Worm (Caenorhabditis elegans) whole organism, L4 larva: ENCODE measurements around the gene C54F6.12.

Source experiments
- D1046.2 ChIP-seq: fragments of 200-800 bp; sonication (Bioruptor generic); IDR thresholded peaks from 2 replicates; pipeline ENCODE4 v1.3.6; 2022; ENCODE audit warnings: missing genetic modification characterization, missing compliant biosample characterization
- ama-1 ChIP-seq: fragments of 150-350 bp; optimal IDR thresholded peaks from 2 replicates; lab custom pipeline; 2014; ENCODE audit warnings: inconsistent platforms, mixed read lengths
- lim-7 ChIP-seq: fragments of 200-800 bp; sonication (Bioruptor generic); IDR thresholded peaks from 2 replicates; pipeline ENCODE4 v1.3.6; 2022; ENCODE audit warnings: missing genetic modification characterization, missing compliant biosample characterization
- pqm-1 ChIP-seq: sonication (generic microtip); optimal IDR thresholded peaks from 2 replicates; lab custom pipeline; 2017; ENCODE audit warnings: missing biosample characterization, missing genetic modification characterization

DNA sequence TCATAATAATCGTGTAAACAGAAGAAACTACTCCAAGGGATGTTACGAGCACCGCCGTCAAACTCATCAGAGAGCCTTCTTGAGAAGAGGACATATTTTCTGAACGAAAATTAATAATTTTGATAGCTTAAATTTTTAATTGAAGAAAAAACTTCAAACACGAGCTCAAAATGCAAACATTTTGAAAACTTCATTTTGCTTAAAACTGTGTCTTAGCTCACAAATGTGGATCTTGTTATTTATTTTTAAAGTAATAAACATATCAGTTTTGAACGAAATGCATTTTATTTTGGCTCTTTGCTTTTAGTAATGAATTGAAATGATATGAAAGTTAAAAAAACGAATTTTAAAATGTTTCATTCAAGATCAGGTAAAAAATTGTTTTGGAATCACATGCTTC lies 50.4 kb downstream of the C54F6.12 start, which contains the start of gene srbc-7:
- TF ChIP-seq pqm-1 (tag; lab: Kevin White, UChicago), result no peak
- no peak for TF ChIP-seq D1046.2
- TF ChIP-seq ama-1, result no peak
- TF ChIP-seq lim-7, result no peak
